Worm (Caenorhabditis elegans) whole organism, early embryonic: ENCODE data around the gene F56C3.7.

Source experiments
- B0310.2 ChIP-seq: sonication (generic microtip); optimal IDR thresholded peaks from 2 replicates; lab custom pipeline; 2016; ENCODE audit warnings: mild to moderate bottlenecking, missing genetic modification characterization, missing compliant biosample characterization
- F13C5.2 ChIP-seq: sonication (generic microtip); optimal IDR thresholded peaks from 2 replicates; lab custom pipeline; 2017; ENCODE audit warnings: mild to moderate bottlenecking, missing genetic modification characterization, inconsistent platforms, missing compliant biosample characterization
- aly-1 ChIP-seq: sonication (generic microtip); optimal IDR thresholded peaks from 2 replicates; lab custom pipeline; 2016; ENCODE audit warnings: missing genetic modification characterization, missing compliant biosample characterization
- ama-1 ChIP-seq: fragments of 150-350 bp; optimal IDR thresholded peaks from 2 replicates; lab custom pipeline; 2014
- ceh-13 ChIP-seq: fragments of 200-800 bp; sonication (Bioruptor generic); optimal IDR thresholded peaks from 2 replicates; lab custom pipeline; 2018; ENCODE audit warnings: mild to moderate bottlenecking, missing genetic modification characterization, missing compliant biosample characterization
- ceh-36 ChIP-seq: sonication (generic microtip); optimal IDR thresholded peaks from 2 replicates; lab custom pipeline; 2016; ENCODE audit warnings: missing genetic modification characterization, inconsistent platforms, missing compliant biosample characterization
- ets-7 ChIP-seq: sonication (generic microtip); optimal IDR thresholded peaks from 2 replicates; lab custom pipeline; 2016; ENCODE audit warnings: missing genotype, missing genetic modification characterization, missing compliant biosample characterization
- flt-1 ChIP-seq: fragments of 200-800 bp; sonication (Bioruptor generic); IDR thresholded peaks from 2 replicates; pipeline ENCODE4 v1.3.6; 2022; ENCODE audit warnings: missing genetic modification characterization, missing compliant biosample characterization
- hmbx-1 ChIP-seq: sonication (generic microtip); optimal IDR thresholded peaks from 2 replicates; lab custom pipeline; 2016; ENCODE audit warnings: mild to moderate bottlenecking, missing genetic modification characterization, missing compliant biosample characterization
- hmg-4 ChIP-seq: fragments of 200-800 bp; sonication (Bioruptor generic); optimal IDR thresholded peaks from 2 replicates; lab custom pipeline; 2018; ENCODE audit warnings: mild to moderate bottlenecking, missing genetic modification characterization, missing compliant biosample characterization
- hnd-1 ChIP-seq: sonication (generic microtip); optimal IDR thresholded peaks from 2 replicates; lab custom pipeline; 2016; ENCODE audit warnings: missing genetic modification characterization, missing compliant biosample characterization
- pes-1 ChIP-seq: fragments of 200-800 bp; sonication (Bioruptor generic); IDR thresholded peaks from 2 replicates; pipeline ENCODE4 v1.3.6; 2022; ENCODE audit warnings: missing genetic modification reagents, missing genetic modification characterization, missing compliant biosample characterization
- scrt-1 ChIP-seq: fragments of 200-800 bp; sonication (Bioruptor generic); IDR thresholded peaks from 2 replicates; pipeline ENCODE4 v1.3.6; 2022; ENCODE audit warnings: missing genetic modification characterization, missing compliant biosample characterization
- sea-1 ChIP-seq: fragments of 200-800 bp; sonication (Bioruptor generic); conservative IDR thresholded peaks from 2 replicates; pipeline ENCODE4 v1.3.6; 2022; ENCODE audit warnings: missing genetic modification characterization, missing compliant biosample characterization
- tbx-11 ChIP-seq: fragments of 200-800 bp; sonication (Bioruptor generic); IDR thresholded peaks from 2 replicates; pipeline ENCODE4 v1.3.6; 2022; ENCODE audit warnings: missing genetic modification characterization, missing compliant biosample characterization
- tbx-37 ChIP-seq: fragments of 200-800 bp; sonication (Bioruptor generic); conservative IDR thresholded peaks from 2 replicates; pipeline ENCODE4 v1.3.6; 2022; ENCODE audit warnings: missing genetic modification reagents, missing genetic modification characterization, missing compliant biosample characterization
- tra-4 ChIP-seq: sonication (generic microtip); optimal IDR thresholded peaks from 2 replicates; lab custom pipeline; 2017; ENCODE audit warnings: missing genetic modification characterization, missing compliant biosample characterization

The F56C3.7 gene

DNA sequence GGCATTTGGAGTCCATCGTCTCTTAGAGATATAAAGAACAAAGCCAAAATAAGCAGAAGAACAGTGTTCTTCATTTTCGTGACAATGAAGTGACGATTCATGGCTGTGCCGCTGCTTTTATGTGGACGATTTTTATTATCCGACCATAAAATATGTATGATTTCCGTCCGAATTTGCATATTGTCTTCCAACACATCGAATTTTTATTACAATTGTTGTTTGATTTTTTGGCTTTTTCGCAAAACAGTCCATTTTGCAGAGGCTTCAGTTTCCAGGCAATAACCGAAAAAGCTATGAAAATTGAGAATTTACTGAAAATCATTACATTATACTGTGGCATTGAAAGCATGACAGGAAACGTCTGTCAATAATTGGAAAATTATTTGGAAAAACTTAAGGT lies 14.0 kb upstream of the F56C3.7 start, which contains the start of gene F56C3.8:
F56C3.8 (minus strand) TSS at position 101 of the 400 bp plus-strand sequence.
- TF ChIP-seq tra-4 (tag; lab: Kevin White, UChicago): no peak
- TF ChIP-seq sea-1 (GFP tag; lab: Robert Waterston, UW): no peak
- TF ChIP-seq scrt-1: no peak
- no peak for TF ChIP-seq ceh-13
- TF ChIP-seq ceh-36 (tag; lab: Kevin White, UChicago): no peak
- TF ChIP-seq F13C5.2 (tag; lab: Kevin White, UChicago): no peak
- no peak for TF ChIP-seq B0310.2
- TF ChIP-seq ets-7 (tag; lab: Kevin White, UChicago): no peak
- TF ChIP-seq ama-1 (lab: Kevin White, UChicago): no peak
- TF ChIP-seq hmg-4: no peak
- no peak for TF ChIP-seq hnd-1
- TF ChIP-seq hmbx-1 (tag; lab: Kevin White, UChicago): no peak

DNA sequence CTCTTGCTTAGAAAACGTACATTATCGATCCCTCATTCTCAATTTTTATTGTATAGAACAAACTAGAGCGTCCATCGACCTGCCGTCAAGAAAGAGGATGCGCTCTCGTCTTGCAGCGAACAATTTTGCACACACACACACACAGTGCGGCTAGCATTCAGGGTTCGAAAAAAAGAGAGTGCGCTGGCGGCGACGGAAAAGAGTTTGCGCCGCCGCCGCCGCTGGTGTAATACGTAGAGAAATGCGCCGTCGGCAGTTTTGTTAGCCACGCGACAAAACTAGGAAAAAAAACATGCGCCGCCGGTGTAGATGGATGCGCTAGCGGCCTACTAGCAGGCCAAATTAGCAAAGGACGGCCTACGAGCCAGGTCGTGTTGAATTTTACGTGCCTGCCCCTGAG lies 13.0 kb upstream of the F56C3.7 start:
- TF ChIP-seq tbx-37 (GFP tag; lab: Robert Waterston, UW) (no peak), tra-4 (tag; lab: Kevin White, UChicago) (no peak), flt-1 (no peak), hnd-1 (no peak), ama-1 (lab: Kevin White, UChicago) (no peak), scrt-1 (no peak), ceh-36 (tag; lab: Kevin White, UChicago) (no peak), pes-1 (GFP tag; lab: Robert Waterston, UW) (no peak), sea-1 (GFP tag; lab: Robert Waterston, UW) (no peak)

DNA sequence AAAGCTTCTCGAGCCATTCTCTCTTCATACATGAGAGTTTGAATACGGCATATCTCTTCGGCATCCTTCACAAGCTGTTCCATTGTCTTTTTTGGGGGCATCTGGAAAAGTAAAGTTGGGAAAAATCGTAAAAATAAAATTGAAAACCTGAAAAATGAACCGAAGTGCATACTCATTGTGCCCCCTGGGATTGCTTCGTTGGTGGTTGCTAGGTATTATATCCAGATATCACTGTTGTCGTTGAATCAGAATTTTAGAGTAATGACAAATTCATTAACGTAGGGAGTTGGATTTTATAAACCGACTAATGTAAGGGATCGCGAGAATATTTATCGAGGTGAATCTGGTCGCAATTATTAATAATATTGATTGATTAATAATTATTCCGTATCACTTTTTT lies 11.0 kb upstream of the F56C3.7 start, which contains the start of gene F56C3.10:
F56C3.10 (minus strand) TSS at position 101 of the 400 bp plus-strand sequence.
- no peak for TF ChIP-seq ama-1 (lab: Kevin White, UChicago)
- no peak for TF ChIP-seq ceh-36 (tag; lab: Kevin White, UChicago)

DNA sequence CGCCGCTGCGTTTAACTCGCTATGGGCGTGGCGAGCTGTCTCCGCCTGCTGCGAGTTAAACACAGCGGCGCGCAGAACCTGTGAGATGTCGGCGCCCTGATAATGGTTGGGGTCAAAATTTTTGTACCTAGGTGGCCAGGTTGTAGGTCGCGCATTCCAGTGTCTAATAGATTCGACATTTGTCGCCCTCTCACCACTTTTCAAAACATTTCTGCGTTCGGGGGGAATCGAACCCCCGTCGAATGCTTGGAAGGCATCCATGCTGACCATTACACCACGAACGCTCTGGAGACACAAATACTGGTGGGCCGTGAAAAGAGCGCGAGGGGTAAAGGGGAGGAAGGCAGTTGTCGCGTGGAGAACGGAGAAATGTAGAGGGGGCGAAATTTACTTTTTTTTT lies 8.8 kb upstream of the F56C3.7 start:
- no peak for TF ChIP-seq ama-1 (lab: Kevin White, UChicago)
- TF ChIP-seq hnd-1: peak; percentile 73
- peak; percentile 90 for TF ChIP-seq pes-1 (GFP tag; lab: Robert Waterston, UW)
- TF ChIP-seq aly-1: peak; percentile 91
- peak; percentile 93 for TF ChIP-seq tbx-11 (GFP tag; lab: Robert Waterston, UW)
- peak; percentile 94 for TF ChIP-seq scrt-1
- TF ChIP-seq sea-1 (GFP tag; lab: Robert Waterston, UW): peak; percentile 89
- TF ChIP-seq B0310.2: peak; percentile 60
- peak; percentile 75 for TF ChIP-seq ceh-13
- TF ChIP-seq ets-7 (tag; lab: Kevin White, UChicago): peak; percentile 71
- peak; percentile 90 for TF ChIP-seq hmg-4
- peak; percentile 81 for TF ChIP-seq tbx-37 (GFP tag; lab: Robert Waterston, UW)
- TF ChIP-seq tra-4 (tag; lab: Kevin White, UChicago): peak; percentile 59
- TF ChIP-seq ceh-36 (tag; lab: Kevin White, UChicago): peak; percentile 75
- TF ChIP-seq F13C5.2 (tag; lab: Kevin White, UChicago): peak; percentile 84
- TF ChIP-seq hmbx-1 (tag; lab: Kevin White, UChicago): peak; percentile 31
- TF ChIP-seq flt-1: peak; percentile 90

DNA sequence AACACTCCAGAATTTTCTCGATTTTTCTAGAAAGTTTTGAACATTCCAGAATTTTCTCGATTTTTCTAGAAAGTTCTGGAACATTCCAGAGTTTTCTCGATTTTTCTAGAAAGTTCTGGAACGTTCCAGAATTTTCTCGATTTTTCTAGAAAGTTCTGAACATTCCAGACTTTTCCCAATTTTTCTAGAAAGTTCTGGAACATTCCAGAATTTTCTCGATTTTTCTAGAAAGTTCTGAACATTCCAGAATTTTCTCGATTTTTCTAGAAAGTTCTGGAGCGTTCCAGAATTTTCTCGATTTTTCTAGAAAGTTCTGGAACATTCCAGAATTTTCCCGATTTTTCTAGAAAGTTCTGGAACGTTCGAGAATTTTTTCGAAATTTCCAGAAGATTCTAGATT lies 4.5 kb upstream of the F56C3.7 start:
- TF ChIP-seq tbx-11 (GFP tag; lab: Robert Waterston, UW): peak; percentile 60; the same call in 1 of the 2 replicates
- TF ChIP-seq tbx-37 (GFP tag; lab: Robert Waterston, UW): 0 out of 2 replicates have a peak, but pooled peaks have one; percentile 7
- TF ChIP-seq scrt-1: 0 out of 2 replicates have a peak, but pooled peaks have one; percentile 21
- TF ChIP-seq flt-1: peak; percentile 87
- peak; percentile 93 for TF ChIP-seq pes-1 (GFP tag; lab: Robert Waterston, UW)
- peak; percentile 80 for TF ChIP-seq sea-1 (GFP tag; lab: Robert Waterston, UW)

DNA sequence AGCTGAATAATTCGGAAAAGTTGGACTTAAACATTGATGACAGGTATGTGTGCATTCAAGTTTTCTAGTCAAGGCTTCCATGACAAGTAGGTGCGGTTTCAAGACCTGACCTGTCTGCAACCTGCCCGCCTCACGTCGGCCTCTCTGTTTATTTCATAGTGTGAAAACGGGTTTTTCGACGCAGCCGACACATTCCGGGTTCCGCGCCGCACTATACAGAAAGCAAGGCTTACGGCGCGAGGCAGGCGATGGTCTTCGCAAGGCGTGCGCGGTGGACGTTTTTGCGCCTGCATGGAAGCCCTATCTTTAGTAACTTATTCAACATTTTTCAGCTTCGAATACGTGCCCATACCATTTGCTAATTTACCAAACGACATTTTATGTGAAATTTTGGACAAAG lies 1.9 kb upstream of the F56C3.7 start:
- no peak for TF ChIP-seq pes-1 (GFP tag; lab: Robert Waterston, UW)
- TF ChIP-seq aly-1: no peak
- no peak for TF ChIP-seq hnd-1
- no peak for TF ChIP-seq ceh-36 (tag; lab: Kevin White, UChicago)
- TF ChIP-seq tbx-11 (GFP tag; lab: Robert Waterston, UW): no peak
- TF ChIP-seq sea-1 (GFP tag; lab: Robert Waterston, UW): no peak

DNA sequence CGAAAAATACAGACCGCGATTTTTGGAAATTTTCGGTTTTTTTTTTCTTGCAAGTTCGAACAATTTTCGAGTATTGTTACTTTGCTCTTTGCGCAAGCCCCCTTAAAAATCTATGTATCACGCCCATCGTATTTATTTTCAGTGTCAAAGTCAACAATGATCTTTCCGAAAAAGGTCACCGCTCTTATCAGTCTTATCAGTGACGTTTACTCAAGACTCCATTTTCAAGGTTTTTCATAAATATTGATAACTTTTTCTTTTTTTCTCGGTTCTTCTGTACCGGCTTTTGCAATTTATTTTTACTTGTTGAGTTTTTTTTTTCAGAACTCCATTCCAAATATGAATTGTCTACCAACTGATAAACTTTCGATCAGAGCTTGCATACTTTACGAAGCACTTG lies 1.1 kb upstream of the F56C3.7 start, which contains the start of gene fbxa-190:
fbxa-190 (plus strand) TSS at position 325 of the 400 bp plus-strand sequence.
- no peak for TF ChIP-seq scrt-1
- no peak for TF ChIP-seq flt-1
- no peak for TF ChIP-seq tbx-11 (GFP tag; lab: Robert Waterston, UW)
- no peak for TF ChIP-seq pes-1 (GFP tag; lab: Robert Waterston, UW)
- TF ChIP-seq hnd-1: no peak
- TF ChIP-seq aly-1: no peak
- TF ChIP-seq F13C5.2 (tag; lab: Kevin White, UChicago): no peak
- no peak for TF ChIP-seq ceh-13
- no peak for TF ChIP-seq ceh-36 (tag; lab: Kevin White, UChicago)
- no peak for TF ChIP-seq hmg-4
- no peak for TF ChIP-seq ama-1 (lab: Kevin White, UChicago)
- no peak for TF ChIP-seq ets-7 (tag; lab: Kevin White, UChicago)
- no peak for TF ChIP-seq sea-1 (GFP tag; lab: Robert Waterston, UW)
- TF ChIP-seq tra-4 (tag; lab: Kevin White, UChicago): no peak
- TF ChIP-seq B0310.2: no peak
- no peak for TF ChIP-seq tbx-37 (GFP tag; lab: Robert Waterston, UW)
- TF ChIP-seq hmbx-1 (tag; lab: Kevin White, UChicago): no peak

DNA sequence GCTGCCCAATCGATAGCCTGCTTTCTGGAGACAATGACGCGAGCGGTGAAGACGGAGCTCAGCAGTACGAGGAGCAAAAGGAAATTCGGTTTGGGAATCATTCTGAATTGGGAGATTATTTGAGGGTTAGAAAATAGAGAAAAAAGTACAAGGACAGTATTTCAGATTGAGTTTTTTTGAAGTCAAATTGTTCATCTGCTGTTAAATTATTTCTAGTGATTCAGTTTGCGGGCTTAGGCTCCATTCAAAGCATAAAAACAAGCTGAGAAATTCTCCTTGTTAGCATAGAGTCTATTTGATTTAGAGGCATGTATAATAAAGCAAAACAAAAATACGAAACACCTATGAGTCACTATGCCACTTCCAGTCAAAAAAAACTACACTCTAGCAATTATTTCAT lies 3.2 kb downstream of the F56C3.7 start, which contains the start of gene dgn-2:
dgn-2 (minus strand) TSS at position 101 of the 400 bp plus-strand sequence.
- TF ChIP-seq ceh-36 (tag; lab: Kevin White, UChicago): no peak
- TF ChIP-seq pes-1 (GFP tag; lab: Robert Waterston, UW): no peak
- TF ChIP-seq scrt-1: no peak
